Fruit fly (Drosophila melanogaster) whole organism, adult: ENCODE results near the gene GatB.

Experiments
- CG14711 ChIP-seq: fragments of 200-800 bp; sonication (Bioruptor generic); optimal IDR thresholded peaks from 2 replicates; lab custom pipeline; 2018; ENCODE audit warnings: missing biosample characterization, mild to moderate bottlenecking, missing genetic modification characterization, moderate library complexity
- CG33017 ChIP-seq: fragments of 200-800 bp; sonication (Bioruptor generic); optimal IDR thresholded peaks from 2 replicates; lab custom pipeline; 2018; ENCODE audit warnings: missing biosample characterization, mild to moderate bottlenecking, missing genetic modification characterization, moderate library complexity
- CG5204 ChIP-seq: fragments of 200-800 bp; sonication (Bioruptor generic); optimal IDR thresholded peaks from 2 replicates; lab custom pipeline; 2016; ENCODE audit warnings: missing biosample characterization, missing genetic modification characterization
- Hr96 ChIP-seq: fragments of 200-800 bp; sonication (Bioruptor generic); optimal IDR thresholded peaks from 2 replicates; lab custom pipeline; 2016; ENCODE audit warnings: missing biosample characterization, missing genetic modification characterization
- Mnt ChIP-seq: fragments of 200-800 bp; sonication (Bioruptor generic); optimal IDR thresholded peaks from 2 replicates; lab custom pipeline; 2016; ENCODE audit warnings: missing biosample characterization, mild to moderate bottlenecking, missing genetic modification characterization
- bab1 ChIP-seq: fragments of 200-800 bp; sonication (Bioruptor generic); optimal IDR thresholded peaks from 3 replicates; lab custom pipeline; 2019; ENCODE audit warnings: missing biosample characterization, mild to moderate bottlenecking, missing genetic modification characterization, moderate library complexity
- cic ChIP-seq: fragments of 200-800 bp; sonication (Bioruptor generic); optimal IDR thresholded peaks from 2 replicates; lab custom pipeline; 2017; ENCODE audit warnings: missing biosample characterization, mild to moderate bottlenecking, missing genetic modification characterization, moderate library complexity

DNA sequence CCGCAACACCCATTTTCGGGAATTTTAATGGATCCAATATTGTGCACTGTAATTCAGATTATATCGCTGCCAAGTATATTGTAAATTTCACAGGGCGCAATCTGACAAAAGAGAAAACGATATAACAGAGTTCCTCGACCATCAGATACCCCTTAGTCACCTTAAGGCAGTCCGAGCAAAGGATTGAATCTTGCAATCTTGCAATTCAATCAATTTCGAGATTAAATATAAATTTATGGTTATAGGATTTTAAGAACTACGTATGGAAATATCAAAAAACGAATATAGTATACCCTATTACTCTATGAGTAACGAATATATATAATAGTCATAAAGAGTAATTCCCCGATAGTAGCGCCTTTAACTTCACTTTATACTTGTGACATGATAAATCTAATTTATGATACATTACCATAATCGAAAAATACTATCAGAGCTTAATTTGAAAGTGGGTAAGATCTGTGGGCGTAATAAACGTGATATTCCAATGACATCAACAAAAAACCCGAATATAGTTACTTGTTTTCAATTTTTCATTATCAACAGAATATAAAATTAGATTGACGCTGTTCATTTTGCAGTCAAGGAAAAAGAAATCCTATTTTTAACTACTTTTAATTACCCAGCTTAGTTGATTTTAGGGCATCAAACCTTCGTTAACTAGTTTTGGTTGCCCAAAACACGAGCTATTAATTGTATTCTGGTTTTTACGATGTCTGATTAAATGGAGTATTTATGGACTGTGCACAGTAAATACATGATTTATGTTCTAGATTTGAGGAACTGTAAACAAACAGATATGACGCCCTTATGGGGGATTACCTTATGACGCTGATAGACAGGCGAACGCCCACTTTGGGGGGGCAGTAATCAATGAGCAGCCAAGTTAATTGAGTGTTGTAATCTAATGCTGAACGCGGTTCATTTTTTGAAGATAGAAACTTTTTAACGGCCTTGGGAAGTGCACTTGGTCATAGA lies 8.7 kb upstream of the GatB start:
- TF ChIP-seq CG14711 (tag; lab: Kevin White, UChicago) (no peak), bab1 (GFP tag; lab: Kevin White, UChicago) (no peak), Mnt (GFP tag; lab: Kevin White, UChicago) (no peak), CG5204 (GFP tag; lab: Kevin White, UChicago) (no peak), Hr96 (GFP tag; lab: Kevin White, UChicago) (no peak), cic (GFP tag; lab: Kevin White, UChicago) (peak; percentile 54), CG33017 (tag; lab: Kevin White, UChicago) (no peak)
